Fruit fly (Drosophila melanogaster) whole organism, embryonic: ENCODE measurements around the gene Pld3.

Experiments used
- CG10274 ChIP-seq: fragments of 200-800 bp; sonication (Bioruptor generic); optimal IDR thresholded peaks from 3 replicates; lab custom pipeline; 2017; ENCODE audit warnings: missing biosample characterization, mild to moderate bottlenecking, missing genetic modification characterization
- CG11085 ChIP-seq: fragments of 200-800 bp; sonication (Bioruptor generic); IDR thresholded peaks from 2 replicates; pipeline ENCODE4 v1.3.6; 2022; ENCODE audit warnings: missing biosample characterization, missing genetic modification characterization
- CG15073 ChIP-seq: fragments of 200-800 bp; sonication (Bioruptor generic); optimal IDR thresholded peaks from 2 replicates; lab custom pipeline; 2016; ENCODE audit warnings: missing biosample characterization, missing genetic modification characterization
- CG1602 ChIP-seq: fragments of 200-800 bp; sonication (Bioruptor generic); optimal IDR thresholded peaks from 3 replicates; lab custom pipeline; 2016; ENCODE audit warnings: missing biosample characterization, missing genetic modification characterization
- CG16779 ChIP-seq: fragments of 200-800 bp; sonication (Bioruptor generic); IDR thresholded peaks from 2 replicates; pipeline ENCODE4 v1.3.6; 2022; ENCODE audit warnings: missing biosample characterization, missing genetic modification characterization
- CG2889 ChIP-seq: fragments of 200-800 bp; sonication (Bioruptor generic); IDR thresholded peaks from 3 replicates; pipeline ENCODE4 v1.3.6; 2022; ENCODE audit warnings: missing biosample characterization, missing genetic modification characterization
- CG31388 ChIP-seq: fragments of 200-800 bp; sonication (Bioruptor generic); optimal IDR thresholded peaks from 2 replicates; lab custom pipeline; 2016; ENCODE audit warnings: missing biosample characterization, missing genetic modification characterization
- CG3163 ChIP-seq: fragments of 200-800 bp; sonication (Bioruptor generic); optimal IDR thresholded peaks from 3 replicates; lab custom pipeline; 2016; ENCODE audit warnings: missing biosample characterization, missing genetic modification characterization
- CG33557 ChIP-seq: fragments of 200-800 bp; sonication (Bioruptor generic); optimal IDR thresholded peaks from 2 replicates; lab custom pipeline; 2019; ENCODE audit warnings: missing biosample characterization, mild to moderate bottlenecking, missing genetic modification characterization, moderate library complexity
- CG3407 ChIP-seq: fragments of 200-800 bp; sonication (Bioruptor generic); optimal IDR thresholded peaks from 2 replicates; lab custom pipeline; 2018; ENCODE audit warnings: missing biosample characterization, mild to moderate bottlenecking, missing genetic modification characterization
- CG34224 ChIP-seq: fragments of 200-800 bp; sonication (Bioruptor generic); IDR thresholded peaks from 3 replicates; pipeline ENCODE4 v1.3.6; 2022; ENCODE audit warnings: missing biosample characterization, missing genetic modification characterization; ENCODE audit not compliant: partially characterized antibody
- CG42726 ChIP-seq: fragments of 200-800 bp; sonication (Bioruptor generic); IDR thresholded peaks from 2 replicates; pipeline ENCODE4 v1.3.6; 2022; ENCODE audit warnings: missing biosample characterization, missing genetic modification characterization; ENCODE audit not compliant: partially characterized antibody
- CG4404 ChIP-seq: fragments of 200-800 bp; sonication (Bioruptor generic); IDR thresholded peaks from 2 replicates; pipeline ENCODE4 v1.3.6; 2022; ENCODE audit warnings: missing biosample characterization, missing genetic modification characterization
- CG4730 ChIP-seq: fragments of 200-800 bp; sonication (Bioruptor generic); IDR thresholded peaks from 2 replicates; pipeline ENCODE4 v1.3.6; 2022; ENCODE audit warnings: missing biosample characterization, missing genetic modification characterization
- CG6765 ChIP-seq: fragments of 200-800 bp; sonication (Bioruptor generic); optimal IDR thresholded peaks from 3 replicates; lab custom pipeline; 2017; ENCODE audit warnings: missing biosample characterization, mild to moderate bottlenecking, missing genetic modification characterization
- CG8359 ChIP-seq: fragments of 200-800 bp; sonication (Bioruptor generic); optimal IDR thresholded peaks from 2 replicates; lab custom pipeline; 2017; ENCODE audit warnings: missing biosample characterization, mild to moderate bottlenecking, missing genetic modification characterization, borderline replicate concordance
- CG9727 ChIP-seq: fragments of 200-800 bp; sonication (Bioruptor generic); optimal IDR thresholded peaks from 3 replicates; lab custom pipeline; 2017; ENCODE audit warnings: missing biosample characterization, mild to moderate bottlenecking, missing genetic modification characterization
- CHES-1-like ChIP-seq: fragments of 200-800 bp; sonication (Bioruptor generic); optimal IDR thresholded peaks from 2 replicates; lab custom pipeline; 2016; ENCODE audit warnings: missing biosample characterization, missing genetic modification characterization
- D19A ChIP-seq: fragments of 200-800 bp; optimal IDR thresholded peaks from 3 replicates; lab custom pipeline; 2019; ENCODE audit warnings: missing biosample characterization, mild to moderate bottlenecking, missing genetic modification characterization, moderate library complexity
- Dp ChIP-seq: fragments of 200-800 bp; sonication (Bioruptor generic); optimal IDR thresholded peaks from 2 replicates; lab custom pipeline; 2018; ENCODE audit warnings: missing biosample characterization, mild to moderate bottlenecking, missing genetic modification characterization, moderate library complexity
- HLH3B ChIP-seq: fragments of 200-800 bp; sonication (Bioruptor generic); IDR thresholded peaks from 2 replicates; pipeline ENCODE4 v1.3.6; 2022; ENCODE audit warnings: missing biosample characterization, missing genetic modification characterization
- Hand ChIP-seq: fragments of 200-800 bp; sonication (Bioruptor generic); optimal IDR thresholded peaks from 2 replicates; lab custom pipeline; 2017; ENCODE audit warnings: mild to moderate bottlenecking, missing biosample characterization, missing genetic modification reagents, missing genetic modification characterization
- Hey ChIP-seq: fragments of 200-800 bp; sonication (Bioruptor generic); optimal IDR thresholded peaks from 3 replicates; lab custom pipeline; 2018; ENCODE audit warnings: missing biosample characterization, mild to moderate bottlenecking, missing genetic modification characterization
- Oli ChIP-seq: fragments of 200-800 bp; sonication (Bioruptor generic); optimal IDR thresholded peaks from 2 replicates; lab custom pipeline; 2018; ENCODE audit warnings: missing biosample characterization, mild to moderate bottlenecking, missing genetic modification characterization, moderate library complexity
- Sry-β ChIP-seq: fragments of 200-800 bp; sonication (Bioruptor generic); optimal IDR thresholded peaks from 2 replicates; lab custom pipeline; 2018; ENCODE audit warnings: missing biosample characterization, mild to moderate bottlenecking, missing genetic modification characterization, moderate library complexity
- Xbp1 ChIP-seq: fragments of 200-800 bp; sonication (Bioruptor generic); optimal IDR thresholded peaks from 3 replicates; lab custom pipeline; 2016; ENCODE audit warnings: missing biosample characterization, mild to moderate bottlenecking, missing genetic modification characterization
- ab ChIP-seq: fragments of 200-800 bp; sonication (Bioruptor generic); optimal IDR thresholded peaks from 2 replicates; lab custom pipeline; 2016; ENCODE audit warnings: missing biosample characterization, missing genetic modification characterization
- abd-A ChIP-seq: fragments of 200-800 bp; sonication (Bioruptor generic); optimal IDR thresholded peaks from 3 replicates; lab custom pipeline; 2019; ENCODE audit warnings: missing biosample characterization, mild to moderate bottlenecking, missing genetic modification characterization, moderate library complexity
- ap ChIP-seq: fragments of 200-800 bp; sonication (Bioruptor generic); IDR thresholded peaks from 2 replicates; pipeline ENCODE4 v1.3.6; 2022; ENCODE audit warnings: missing biosample characterization, missing genetic modification characterization
- ara ChIP-seq: fragments of 200-800 bp; sonication (Bioruptor generic); IDR thresholded peaks from 2 replicates; pipeline ENCODE4 v1.3.6; 2022; ENCODE audit warnings: missing biosample characterization, missing genetic modification characterization
- bbx ChIP-seq: fragments of 200-800 bp; sonication (Bioruptor generic); IDR thresholded peaks from 2 replicates; pipeline ENCODE4 v1.3.6; 2022; ENCODE audit warnings: missing biosample characterization, missing genetic modification characterization; ENCODE audit not compliant: partially characterized antibody
- cad ChIP-seq: fragments of >200 bp; optimal IDR thresholded peaks from 2 replicates; lab custom pipeline; 2017; ENCODE audit warnings: missing biosample characterization, missing genetic modification characterization
- cwo ChIP-seq: fragments of 200-800 bp; sonication (Bioruptor generic); optimal IDR thresholded peaks from 3 replicates; lab custom pipeline; 2017; ENCODE audit warnings: missing biosample characterization, missing genetic modification characterization, mild to moderate bottlenecking, moderate library complexity, missing genetic modification reagents
- dimm ChIP-seq: fragments of 200-800 bp; sonication (Bioruptor generic); IDR thresholded peaks from 2 replicates; pipeline ENCODE4 v1.3.6; 2022; ENCODE audit warnings: missing biosample characterization, missing genetic modification characterization
- eyg ChIP-seq: fragments of 200-800 bp; sonication (Bioruptor generic); optimal IDR thresholded peaks from 3 replicates; lab custom pipeline; 2016; ENCODE audit warnings: missing biosample characterization, missing genetic modification characterization
- gem ChIP-seq: fragments of 200-800 bp; sonication (Bioruptor generic); optimal IDR thresholded peaks from 2 replicates; lab custom pipeline; 2019; ENCODE audit warnings: missing biosample characterization, mild to moderate bottlenecking, missing genetic modification characterization, moderate library complexity
- kah ChIP-seq: fragments of 200-800 bp; sonication (Bioruptor generic); optimal IDR thresholded peaks from 2 replicates; lab custom pipeline; 2018; ENCODE audit warnings: missing biosample characterization, mild to moderate bottlenecking, missing genetic modification characterization
- lbe ChIP-seq: fragments of 200-800 bp; sonication (Bioruptor generic); optimal IDR thresholded peaks from 2 replicates; lab custom pipeline; 2016; ENCODE audit warnings: missing biosample characterization, mild to moderate bottlenecking, missing genetic modification characterization
- mam ChIP-seq: fragments of 200-800 bp; sonication (Bioruptor generic); optimal IDR thresholded peaks from 3 replicates; lab custom pipeline; 2016; ENCODE audit warnings: missing biosample characterization, missing genetic modification characterization
- pho ChIP-seq: fragments of 200-800 bp; sonication (Bioruptor generic); optimal IDR thresholded peaks from 2 replicates; lab custom pipeline; 2016; ENCODE audit warnings: missing biosample characterization, missing genetic modification characterization
- pros ChIP-seq: fragments of 200-800 bp; sonication (Bioruptor generic); optimal IDR thresholded peaks from 3 replicates; lab custom pipeline; 2019; ENCODE audit warnings: missing biosample characterization, mild to moderate bottlenecking, missing genetic modification characterization, moderate library complexity
- psq ChIP-seq: fragments of 200-800 bp; sonication (Bioruptor generic); optimal IDR thresholded peaks from 2 replicates; lab custom pipeline; 2017; ENCODE audit warnings: missing biosample characterization, missing genetic modification characterization
- pzg ChIP-seq: fragments of 200-800 bp; sonication (Bioruptor generic); optimal IDR thresholded peaks from 3 replicates; lab custom pipeline; 2018; ENCODE audit warnings: missing biosample characterization, mild to moderate bottlenecking, missing genetic modification characterization, moderate library complexity
- repo ChIP-seq: fragments of 200-800 bp; sonication (Bioruptor generic); optimal IDR thresholded peaks from 2 replicates; lab custom pipeline; 2016; ENCODE audit warnings: missing biosample characterization, missing genetic modification characterization
- sob ChIP-seq: fragments of 200-800 bp; sonication (Bioruptor generic); IDR thresholded peaks from 2 replicates; pipeline ENCODE4 v1.3.6; 2022; ENCODE audit warnings: missing biosample characterization, missing genetic modification characterization
- sqz ChIP-seq: fragments of 200-800 bp; sonication (Bioruptor generic); optimal IDR thresholded peaks from 3 replicates; lab custom pipeline; 2018; ENCODE audit warnings: missing biosample characterization, mild to moderate bottlenecking, missing genetic modification characterization
- stwl ChIP-seq: fragments of 200-800 bp; sonication (Bioruptor generic); optimal IDR thresholded peaks from 3 replicates; lab custom pipeline; 2018; ENCODE audit warnings: missing biosample characterization, mild to moderate bottlenecking, missing genetic modification characterization, moderate library complexity
- tgo ChIP-seq: fragments of 200-800 bp; sonication (Bioruptor generic); IDR thresholded peaks from 3 replicates; pipeline ENCODE4 v1.3.6; 2022; ENCODE audit warnings: missing biosample characterization, missing genetic modification characterization
- unc-4 ChIP-seq: fragments of 200-800 bp; sonication (Bioruptor generic); IDR thresholded peaks from 2 replicates; pipeline ENCODE4 v1.3.6; 2022; ENCODE audit warnings: missing biosample characterization, missing genetic modification characterization; ENCODE audit not compliant: partially characterized antibody
- usp ChIP-seq: fragments of >200 bp; optimal IDR thresholded peaks from 2 replicates; lab custom pipeline; 2017; ENCODE audit warnings: missing biosample characterization, missing genetic modification characterization
- vvl ChIP-seq: fragments of 200-800 bp; sonication (Bioruptor generic); IDR thresholded peaks from 2 replicates; pipeline ENCODE4 v1.3.6; 2022; ENCODE audit warnings: missing biosample characterization, missing genetic modification characterization

The Pld3 gene

dm6 chr2L:21158554-21158953 is at the start of gene Pld3, which contains the start of gene Coq3:
Gene Pld3 (plus strand): TSS chr2L:21158847.
Gene Coq3 (minus strand): TSS chr2L:21158611.
- no peak for TF ChIP-seq Hey
- TF ChIP-seq kah (GFP tag; lab: Kevin White, UChicago), result peak; percentile 40
- no peak for TF ChIP-seq usp (GFP tag; lab: Kevin White, UChicago)
- peak; percentile 49 for TF ChIP-seq repo (GFP tag; lab: Kevin White, UChicago)
- TF ChIP-seq CG33557, result peak; percentile 54
- TF ChIP-seq unc-4 (GFP tag; lab: Robert Waterston, UW), result no peak
- TF ChIP-seq mam (GFP tag; lab: Kevin White, UChicago), result peak; percentile 83
- peak; percentile 72 for TF ChIP-seq CG1602 (GFP tag; lab: Kevin White, UChicago)
- TF ChIP-seq Hand (GFP tag; lab: Kevin White, UChicago), result peak; percentile 48
- TF ChIP-seq dimm (GFP tag; lab: Robert Waterston, UW), result no peak
- peak; percentile 79 for TF ChIP-seq ara (GFP tag; lab: Robert Waterston, UW)
- peak; percentile 66 for TF ChIP-seq CG6765 (GFP tag; lab: Kevin White, UChicago)
- no peak for TF ChIP-seq sqz (GFP tag; lab: Kevin White, UChicago)
- peak; percentile 94 for TF ChIP-seq vvl (GFP tag; lab: Robert Waterston, UW)
- TF ChIP-seq pho (GFP tag; lab: Kevin White, UChicago), result peak; percentile 80
- no peak for TF ChIP-seq CG42726 (GFP tag; lab: Robert Waterston, UW)
- TF ChIP-seq cad (GFP tag; lab: Kevin White, UChicago), result no peak
- TF ChIP-seq CG11085 (GFP tag; lab: Robert Waterston, UW), result peak; percentile 29; the same call in 1 of the 2 replicates
- peak; percentile 80 for TF ChIP-seq CG16779
- TF ChIP-seq CG34224, result no peak
- TF ChIP-seq Xbp1 (GFP tag; lab: Kevin White, UChicago), result peak; percentile 87
- no peak for TF ChIP-seq CG15073 (GFP tag; lab: Kevin White, UChicago)
- peak; percentile 18 for TF ChIP-seq CG3407
- peak; percentile 26 for TF ChIP-seq stwl (tag; lab: Kevin White, UChicago)
- peak; percentile 40 for TF ChIP-seq eyg (GFP tag; lab: Kevin White, UChicago)
- peak; percentile 7 for TF ChIP-seq CG3163
- peak; percentile 87 for TF ChIP-seq gem (tag; lab: Kevin White, UChicago)
- peak; percentile 79 for TF ChIP-seq tgo (GFP tag; lab: Robert Waterston, UW)
- no peak for TF ChIP-seq pros (GFP tag; lab: Kevin White, UChicago)
- TF ChIP-seq Oli (tag; lab: Kevin White, UChicago), result peak; percentile 76
- TF ChIP-seq CG10274, result peak; percentile 37
- TF ChIP-seq Sry-β (GFP tag; lab: Kevin White, UChicago), result no peak
- TF ChIP-seq pzg, result peak; percentile 32
- TF ChIP-seq HLH3B (GFP tag; lab: Robert Waterston, UW), result peak; percentile 72
- peak; percentile 30 for TF ChIP-seq ab (GFP tag; lab: Kevin White, UChicago)
- peak; percentile 64 for TF ChIP-seq CG8359 (GFP tag; lab: Kevin White, UChicago)
- no peak for TF ChIP-seq bbx (GFP tag; lab: Robert Waterston, UW)
- TF ChIP-seq lbe (GFP tag; lab: Kevin White, UChicago), result peak; percentile 96
- peak; percentile 72 for TF ChIP-seq D19A (tag; lab: Kevin White, UChicago)
- TF ChIP-seq CG31388 (GFP tag; lab: Kevin White, UChicago), result peak; percentile 47
- TF ChIP-seq CG9727, result peak; percentile 77
- TF ChIP-seq CG4730 (GFP tag; lab: Robert Waterston, UW), result peak; percentile 55; the same call in 1 of the 2 replicates
- TF ChIP-seq CHES-1-like (GFP tag; lab: Kevin White, UChicago), result peak; percentile 68
- no peak for TF ChIP-seq Dp (GFP tag; lab: Kevin White, UChicago)
- TF ChIP-seq CG2889 (GFP tag; lab: Robert Waterston, UW), result peak; percentile 75; the same call in 2 of the 3 replicates
- no peak for TF ChIP-seq abd-A
- TF ChIP-seq cwo (GFP tag; lab: Kevin White, UChicago), result peak; percentile 80
- TF ChIP-seq psq (GFP tag; lab: Kevin White, UChicago), result no peak
- 0 out of 2 replicates have a peak, but pooled peaks have one; percentile 19 for TF ChIP-seq ap (GFP tag; lab: Robert Waterston, UW)
- TF ChIP-seq sob, result peak; percentile 83
- peak; percentile 65 for TF ChIP-seq CG4404 (GFP tag; lab: Robert Waterston, UW)
